Fruit fly (Drosophila melanogaster) whole organism, embryonic: Measurements from ENCODE around the gene htt.

Experiments
- Asciz ChIP-seq: fragments of 200-800 bp; sonication (Bioruptor generic); optimal IDR thresholded peaks from 2 replicates; lab custom pipeline; 2017; ENCODE audit warnings: missing biosample characterization, mild to moderate bottlenecking, missing genetic modification characterization, missing genetic modification reagents
- Atf6 ChIP-seq: fragments of 200-800 bp; sonication (Bioruptor generic); IDR thresholded peaks from 2 replicates; pipeline ENCODE4 v1.3.6; 2022; ENCODE audit warnings: missing biosample characterization, missing genetic modification characterization
- BEAF-32 ChIP-seq: fragments of 200-800 bp; sonication (Bioruptor generic); optimal IDR thresholded peaks from 3 replicates; lab custom pipeline; 2017; ENCODE audit warnings: missing biosample characterization, missing genetic modification characterization, mild to moderate bottlenecking, moderate library complexity, missing genetic modification reagents
- CG10462 ChIP-seq: fragments of 200-800 bp; sonication (Bioruptor generic); optimal IDR thresholded peaks from 2 replicates; lab custom pipeline; 2016; ENCODE audit warnings: missing biosample characterization, missing genetic modification characterization
- CG11247 ChIP-seq: fragments of 200-800 bp; sonication (Bioruptor generic); IDR thresholded peaks from 2 replicates; pipeline ENCODE4 v1.3.6; 2022; ENCODE audit warnings: missing biosample characterization, missing genetic modification characterization
- CG11398 ChIP-seq: fragments of 200-800 bp; sonication (Bioruptor generic); optimal IDR thresholded peaks from 2 replicates; lab custom pipeline; 2016; ENCODE audit warnings: missing biosample characterization, missing genetic modification characterization
- CG12104 ChIP-seq: fragments of 200-800 bp; sonication (Bioruptor generic); optimal IDR thresholded peaks from 3 replicates; lab custom pipeline; 2016; ENCODE audit warnings: missing biosample characterization, missing genetic modification characterization
- CG12299 ChIP-seq: fragments of 200-800 bp; sonication (Bioruptor generic); optimal IDR thresholded peaks from 2 replicates; lab custom pipeline; 2018; ENCODE audit warnings: missing biosample characterization, mild to moderate bottlenecking, missing genetic modification characterization
- CG1647 ChIP-seq: fragments of 200-800 bp; sonication (Bioruptor generic); optimal IDR thresholded peaks from 3 replicates; lab custom pipeline; 2016; ENCODE audit warnings: missing biosample characterization, missing genetic modification characterization
- CG18619 ChIP-seq: fragments of 200-800 bp; sonication (Bioruptor generic); optimal IDR thresholded peaks from 3 replicates; lab custom pipeline; 2017; ENCODE audit warnings: missing biosample characterization, mild to moderate bottlenecking, missing genetic modification characterization
- CG2129 ChIP-seq: fragments of 200-800 bp; sonication (Bioruptor generic); IDR thresholded peaks from 2 replicates; pipeline ENCODE4 v1.3.6; 2022; ENCODE audit warnings: missing biosample characterization, missing genetic modification characterization; ENCODE audit not compliant: partially characterized antibody
- CG30403 ChIP-seq: fragments of 200-800 bp; sonication (Bioruptor generic); optimal IDR thresholded peaks from 3 replicates; lab custom pipeline; 2016; ENCODE audit warnings: missing biosample characterization, missing genetic modification characterization
- CG4424 ChIP-seq: fragments of 200-800 bp; sonication (Bioruptor generic); optimal IDR thresholded peaks from 3 replicates; lab custom pipeline; 2016; ENCODE audit warnings: missing biosample characterization, missing genetic modification characterization
- CG6654 ChIP-seq: fragments of 200-800 bp; sonication (Bioruptor generic); optimal IDR thresholded peaks from 2 replicates; lab custom pipeline; 2017; ENCODE audit warnings: missing biosample characterization, mild to moderate bottlenecking, missing genetic modification characterization
- CG7556 ChIP-seq: fragments of 200-800 bp; sonication (Bioruptor generic); optimal IDR thresholded peaks from 2 replicates; lab custom pipeline; 2017; ENCODE audit warnings: missing biosample characterization, mild to moderate bottlenecking, missing genetic modification characterization
- CG8281 ChIP-seq: fragments of 200-800 bp; sonication (Bioruptor generic); optimal IDR thresholded peaks from 2 replicates; lab custom pipeline; 2018; ENCODE audit warnings: missing biosample characterization, mild to moderate bottlenecking, missing genetic modification characterization, moderate library complexity
- CG9727 ChIP-seq: fragments of 200-800 bp; sonication (Bioruptor generic); optimal IDR thresholded peaks from 3 replicates; lab custom pipeline; 2017; ENCODE audit warnings: missing biosample characterization, mild to moderate bottlenecking, missing genetic modification characterization
- CG9797 ChIP-seq: fragments of 200-800 bp; sonication (Bioruptor generic); optimal IDR thresholded peaks from 3 replicates; lab custom pipeline; 2018; ENCODE audit warnings: missing biosample characterization, mild to moderate bottlenecking, missing genetic modification characterization
- CG9817 ChIP-seq: fragments of 200-800 bp; sonication (Bioruptor generic); optimal IDR thresholded peaks from 2 replicates; lab custom pipeline; 2018; ENCODE audit warnings: missing biosample characterization, mild to moderate bottlenecking, missing genetic modification characterization, moderate library complexity
- Deaf1 ChIP-seq: fragments of 200-800 bp; optimal IDR thresholded peaks from 3 replicates; lab custom pipeline; 2019; ENCODE audit warnings: missing biosample characterization, mild to moderate bottlenecking, missing genetic modification characterization, moderate library complexity
- Dip2 ChIP-seq: fragments of 200-800 bp; sonication (Bioruptor generic); IDR thresholded peaks from 2 replicates; pipeline ENCODE4 v1.3.6; 2022; ENCODE audit warnings: missing biosample characterization, missing genetic modification characterization
- Ets97D ChIP-seq: fragments of 200-800 bp; sonication (Bioruptor generic); optimal IDR thresholded peaks from 3 replicates; lab custom pipeline; 2016; ENCODE audit warnings: missing biosample characterization, missing genetic modification characterization
- HLH4C ChIP-seq: fragments of 200-800 bp; sonication (Bioruptor generic); IDR thresholded peaks from 3 replicates; pipeline ENCODE4 v1.3.6; 2022; ENCODE audit warnings: missing biosample characterization, missing genetic modification characterization; ENCODE audit not compliant: partially characterized antibody
- Hey ChIP-seq: fragments of 200-800 bp; sonication (Bioruptor generic); optimal IDR thresholded peaks from 3 replicates; lab custom pipeline; 2018; ENCODE audit warnings: missing biosample characterization, mild to moderate bottlenecking, missing genetic modification characterization
- Hmr ChIP-seq: fragments of 200-800 bp; sonication (Bioruptor generic); optimal IDR thresholded peaks from 3 replicates; lab custom pipeline; 2017; ENCODE audit warnings: mild to moderate bottlenecking, missing biosample characterization, missing genetic modification reagents, missing genetic modification characterization
- Jarid2 ChIP-seq: fragments of 200-800 bp; sonication (Bioruptor generic); optimal IDR thresholded peaks from 3 replicates; lab custom pipeline; 2017; ENCODE audit warnings: mild to moderate bottlenecking, missing biosample characterization, missing genetic modification reagents, missing genetic modification characterization
- Med ChIP-seq: fragments of 200-800 bp; sonication (Bioruptor generic); peaks from one replicate; lab custom pipeline; 2016; ENCODE audit warnings: missing biosample characterization, missing genetic modification characterization, mild to moderate bottlenecking, inconsistent platforms, moderate library complexity
- Mrtf ChIP-seq: fragments of 200-800 bp; sonication (Bioruptor generic); IDR thresholded peaks from 3 replicates; pipeline ENCODE4 v1.3.6; 2022; ENCODE audit warnings: missing biosample characterization, missing genetic modification characterization
- Myb ChIP-seq: fragments of 200-800 bp; sonication (Bioruptor generic); optimal IDR thresholded peaks from 2 replicates; lab custom pipeline; 2016; ENCODE audit warnings: missing biosample characterization, missing genetic modification characterization
- Opbp ChIP-seq: fragments of 200-800 bp; sonication (Bioruptor generic); IDR thresholded peaks from 3 replicates; pipeline ENCODE4 v1.3.6; 2022; ENCODE audit warnings: missing biosample characterization, missing genetic modification characterization; ENCODE audit not compliant: partially characterized antibody
- Tbp ChIP-seq: fragments of >200 bp; optimal IDR thresholded peaks from 2 replicates; lab custom pipeline; 2018; ENCODE audit warnings: missing biosample characterization, missing genetic modification characterization
- YL-1 ChIP-seq: fragments of 200-800 bp; sonication (Bioruptor generic); optimal IDR thresholded peaks from 3 replicates; lab custom pipeline; 2017; ENCODE audit warnings: missing biosample characterization, mild to moderate bottlenecking, missing genetic modification characterization
- ab ChIP-seq: fragments of 200-800 bp; sonication (Bioruptor generic); optimal IDR thresholded peaks from 2 replicates; lab custom pipeline; 2016; ENCODE audit warnings: missing biosample characterization, missing genetic modification characterization
- cas ChIP-seq: fragments of 200-800 bp; sonication (Bioruptor generic); IDR thresholded peaks from 2 replicates; pipeline ENCODE4 v1.3.6; 2022; ENCODE audit warnings: missing biosample characterization, missing genetic modification characterization
- fd64A ChIP-seq: fragments of 200-800 bp; sonication (Bioruptor generic); optimal IDR thresholded peaks from 3 replicates; lab custom pipeline; 2018; ENCODE audit warnings: missing biosample characterization, mild to moderate bottlenecking, missing genetic modification characterization
- gce ChIP-seq: fragments of 200-800 bp; sonication (Bioruptor generic); IDR thresholded peaks from 3 replicates; pipeline ENCODE4 v1.3.6; 2022; ENCODE audit warnings: missing biosample characterization, missing genetic modification characterization
- gcm ChIP-seq: fragments of 200-800 bp; sonication (Bioruptor generic); optimal IDR thresholded peaks from 2 replicates; lab custom pipeline; 2019; ENCODE audit warnings: missing biosample characterization, mild to moderate bottlenecking, missing genetic modification characterization, moderate library complexity
- mam ChIP-seq: fragments of 200-800 bp; sonication (Bioruptor generic); optimal IDR thresholded peaks from 3 replicates; lab custom pipeline; 2016; ENCODE audit warnings: missing biosample characterization, missing genetic modification characterization
- mld ChIP-seq: fragments of 200-800 bp; sonication (Bioruptor generic); IDR thresholded peaks from 3 replicates; pipeline ENCODE4 v1.3.6; 2022; ENCODE audit warnings: missing biosample characterization, missing genetic modification characterization; ENCODE audit not compliant: partially characterized antibody
- nerfin-2 ChIP-seq: fragments of 200-800 bp; sonication (Bioruptor generic); IDR thresholded peaks from 2 replicates; pipeline ENCODE4 v1.3.6; 2022; ENCODE audit warnings: missing biosample characterization, missing genetic modification characterization; ENCODE audit not compliant: partially characterized antibody
- nom ChIP-seq: fragments of 200-800 bp; sonication (Bioruptor generic); optimal IDR thresholded peaks from 2 replicates; lab custom pipeline; 2017; ENCODE audit warnings: missing biosample characterization, missing genetic modification characterization, mild to moderate bottlenecking, moderate library complexity, missing genetic modification reagents
- run ChIP-seq: fragments of 200-800 bp; sonication (Bioruptor generic); optimal IDR thresholded peaks from 3 replicates; lab custom pipeline; 2018; ENCODE audit warnings: missing biosample characterization, mild to moderate bottlenecking, missing genetic modification characterization
- scrt ChIP-seq: fragments of 200-800 bp; sonication (Bioruptor generic); optimal IDR thresholded peaks from 2 replicates; lab custom pipeline; 2018; ENCODE audit warnings: missing biosample characterization, mild to moderate bottlenecking, missing genetic modification characterization, moderate library complexity
- sens ChIP-seq: fragments of 200-800 bp; sonication (Bioruptor generic); peaks from one replicate; lab custom pipeline; 2016; ENCODE audit warnings: missing biosample characterization, missing genetic modification characterization
- sens-2 ChIP-seq: fragments of 200-800 bp; sonication (Bioruptor generic); IDR thresholded peaks from 2 replicates; pipeline ENCODE4 v1.3.6; 2022; ENCODE audit warnings: missing biosample characterization, missing genetic modification characterization
- slp2 ChIP-seq: fragments of 200-800 bp; sonication (Bioruptor generic); optimal IDR thresholded peaks from 2 replicates; lab custom pipeline; 2016; ENCODE audit warnings: missing biosample characterization, missing genetic modification characterization
- sr ChIP-seq: fragments of 200-800 bp; sonication (Bioruptor generic); IDR thresholded peaks from 3 replicates; pipeline ENCODE4 v1.3.6; 2022; ENCODE audit warnings: missing biosample characterization, missing genetic modification characterization
- sug ChIP-seq: fragments of 200-800 bp; optimal IDR thresholded peaks from 2 replicates; lab custom pipeline; 2019; ENCODE audit warnings: missing biosample characterization, mild to moderate bottlenecking, missing genetic modification characterization, moderate library complexity
- tgo ChIP-seq: fragments of 200-800 bp; sonication (Bioruptor generic); IDR thresholded peaks from 3 replicates; pipeline ENCODE4 v1.3.6; 2022; ENCODE audit warnings: missing biosample characterization, missing genetic modification characterization
- tx ChIP-seq: fragments of 200-800 bp; sonication (Bioruptor generic); optimal IDR thresholded peaks from 2 replicates; lab custom pipeline; 2016; ENCODE audit warnings: missing biosample characterization, missing genetic modification characterization

htt gene

dm6 chr3R:28681834-28682464 lies 14.1 kb upstream of the htt start (continued):
- TF ChIP-seq Deaf1 (tag; lab: Kevin White, UChicago) (peak; percentile 63), tx (no peak), tgo (no peak), CG4424 (GFP tag; lab: Kevin White, UChicago) (no peak), CG2129 (GFP tag; lab: Robert Waterston, UW) (no peak), Mrtf (GFP tag; lab: Robert Waterston, UW) (no peak), CG7556 (no peak), YL-1 (no peak), CG9817 (tag; lab: Kevin White, UChicago) (no peak), CG11247 (GFP tag; lab: Robert Waterston, UW) (no peak), cas (GFP tag; lab: Robert Waterston, UW) (no peak), CG18619 (GFP tag; lab: Kevin White, UChicago) (no peak), CG11398 (GFP tag; lab: Kevin White, UChicago) (no peak), sens (GFP tag; lab: Kevin White, UChicago) (no peak), gcm (GFP tag; lab: Kevin White, UChicago) (no peak), mam (GFP tag; lab: Kevin White, UChicago) (no peak), CG12104 (GFP tag; lab: Kevin White, UChicago) (no peak), nerfin-2 (GFP tag; lab: Robert Waterston, UW) (no peak), CG30403 (no peak), ab (GFP tag; lab: Kevin White, UChicago) (no peak), CG6654 (GFP tag; lab: Kevin White, UChicago) (no peak), BEAF-32 (GFP tag; lab: Kevin White, UChicago) (no peak), Asciz (GFP tag; lab: Kevin White, UChicago) (no peak), CG10462 (no peak), CG9797 (GFP tag; lab: Kevin White, UChicago) (no peak), CG9727 (GFP tag; lab: Kevin White, UChicago) (no peak), sug (no peak), CG8281 (tag; lab: Kevin White, UChicago) (no peak), gce (GFP tag; lab: Robert Waterston, UW) (no peak), sr (GFP tag; lab: Robert Waterston, UW) (0 out of 3 replicates have a peak, but pooled peaks have one; percentile 6), nom (GFP tag; lab: Kevin White, UChicago) (peak; percentile 30), fd64A (GFP tag; lab: Kevin White, UChicago) (no peak), Med (GFP tag; lab: Kevin White, UChicago) (peak; percentile 67), CG1647 (no peak), mld (GFP tag; lab: Robert Waterston, UW) (no peak), Hey (tag; lab: Kevin White, UChicago) (no peak), slp2 (GFP tag; lab: Kevin White, UChicago) (no peak), Atf6 (GFP tag; lab: Robert Waterston, UW) (no peak), Myb (GFP tag; lab: Kevin White, UChicago) (no peak), Dip2 (GFP tag; lab: Robert Waterston, UW) (no peak), Tbp (GFP tag; lab: Kevin White, UChicago) (no peak), HLH4C (0 out of 3 replicates have a peak, but pooled peaks have one; percentile 37), Ets97D (GFP tag; lab: Kevin White, UChicago) (no peak), CG12299 (tag; lab: Kevin White, UChicago) (no peak), Hmr (GFP tag; lab: Kevin White, UChicago) (no peak), run (no peak), sens-2 (GFP tag; lab: Robert Waterston, UW) (no peak), Opbp (0 out of 3 replicates have a peak, but pooled peaks have one; percentile 20), scrt (GFP tag; lab: Kevin White, UChicago) (no peak), Jarid2 (peak; percentile 60)
